Comparison of ENCODE assay signal across 5 worm cellular contexts in genomic region chrIII:4622375-4623130, ce11.
TF ChIP-seq lines count a peak whose summit lies in the region.

TSS of gene lron-5 (plus strand) at chrIII:4623029.

TF ChIP-seq in whole organism, L1 larva, 84 proteins besides CTCF, POLR2A, EP300 and RAD21:
- TF ChIP-seq fkh-10 (GFP tag; optimal IDR thresholded peaks at IDR 0.05; lab: Kevin White, UChicago), result peak; percentile 46
- TF ChIP-seq C04F5.9 (tag; optimal IDR thresholded peaks at IDR 0.05; lab: Kevin White, UChicago), result no peak
- peak; percentile 48 for TF ChIP-seq lin-14 (GFP tag; optimal IDR thresholded peaks at IDR 0.05; lab: Kevin White, UChicago)

TF ChIP-seq in whole organism, L3 larva, 47 proteins besides CTCF, POLR2A, EP300 and RAD21:
- TF ChIP-seq nhr-76 (tag; optimal IDR thresholded peaks at IDR 0.05; lab: Kevin White, UChicago), result no peak
- TF ChIP-seq fkh-10 (GFP tag; optimal IDR thresholded peaks at IDR 0.05; lab: Kevin White, UChicago), result peak; percentile 60

TF ChIP-seq in whole organism, L4 larva, 104 proteins besides CTCF, POLR2A, EP300 and RAD21 (continues in another document):
- no peak for TF ChIP-seq daf-19 (GFP tag; conservative IDR thresholded peaks at IDR 0.05; lab: Robert Waterston, UW)
- TF ChIP-seq Y48G9A.11 (GFP tag; IDR thresholded peaks at IDR 0.05; lab: Robert Waterston, UW), result no peak
- TF ChIP-seq unc-130 (GFP tag; optimal IDR thresholded peaks at IDR 0.05; lab: Kevin White, UChicago), result no peak
- TF ChIP-seq zfp-2 (tag; optimal IDR thresholded peaks at IDR 0.05; lab: Kevin White, UChicago), result no peak
- no peak for TF ChIP-seq nhr-11 (tag; optimal IDR thresholded peaks at IDR 0.05; lab: Kevin White, UChicago)
- no peak for TF ChIP-seq php-3 (GFP tag; IDR thresholded peaks at IDR 0.05; lab: Robert Waterston, UW)
- TF ChIP-seq ceh-20 (GFP tag; IDR thresholded peaks at IDR 0.05; lab: Robert Waterston, UW), result no peak
- no peak for TF ChIP-seq mdt-29 (GFP tag; IDR thresholded peaks at IDR 0.05; lab: Robert Waterston, UW)
- TF ChIP-seq T26A8.4 (GFP tag; IDR thresholded peaks at IDR 0.05; lab: Robert Waterston, UW), result no peak
- TF ChIP-seq sdz-12 (GFP tag; optimal IDR thresholded peaks at IDR 0.05; lab: Kevin White, UChicago), result no peak
- no peak for TF ChIP-seq lin-1 (GFP tag; IDR thresholded peaks at IDR 0.05; lab: Robert Waterston, UW)
- no peak for TF ChIP-seq snpc-1.2 (GFP tag; IDR thresholded peaks at IDR 0.05; lab: Robert Waterston, UW)
- TF ChIP-seq F10B5.3 (tag; optimal IDR thresholded peaks at IDR 0.05; lab: Kevin White, UChicago), result no peak
- TF ChIP-seq daf-8 (GFP tag; IDR thresholded peaks at IDR 0.05; lab: Robert Waterston, UW), result no peak
- TF ChIP-seq ces-1 (GFP tag; optimal IDR thresholded peaks at IDR 0.05; lab: Kevin White, UChicago), result peak; percentile 28
- no peak for TF ChIP-seq jun-1 (tag; optimal IDR thresholded peaks at IDR 0.05; lab: Kevin White, UChicago)
- TF ChIP-seq hlh-11 (tag; optimal IDR thresholded peaks at IDR 0.05; lab: Kevin White, UChicago), result no peak
- no peak for TF ChIP-seq dve-1 (tag; optimal IDR thresholded peaks at IDR 0.05; lab: Kevin White, UChicago; ENCODE audit: insufficient read depth)
- no peak for TF ChIP-seq hif-1 (tag; optimal IDR thresholded peaks at IDR 0.05; lab: Kevin White, UChicago)
- TF ChIP-seq fkh-10 (GFP tag; optimal IDR thresholded peaks at IDR 0.05; lab: Kevin White, UChicago), result peak; percentile 78
- no peak for TF ChIP-seq nhr-48 (tag; optimal IDR thresholded peaks at IDR 0.05; lab: Kevin White, UChicago)
- TF ChIP-seq mxl-2 (GFP tag; conservative IDR thresholded peaks at IDR 0.05; lab: Robert Waterston, UW), result no peak
- TF ChIP-seq ZK546.5 (tag; optimal IDR thresholded peaks at IDR 0.05; lab: Kevin White, UChicago), result no peak
- peak; percentile 46 for TF ChIP-seq aha-1 (tag; lab: Kevin White, UChicago)
- peak in 1 of 2 experiments; percentile 91 for TF ChIP-seq unc-62 (GFP tag; optimal IDR thresholded peaks at IDR 0.05 in 1 of 2; lab: Kevin White, UChicago)
- TF ChIP-seq unc-62 (tag; optimal IDR thresholded peaks at IDR 0.05; lab: Kevin White, UChicago), result no peak
- TF ChIP-seq lim-7 (GFP tag; IDR thresholded peaks at IDR 0.05; lab: Robert Waterston, UW), result no peak
- no peak for TF ChIP-seq daf-12 (tag; optimal IDR thresholded peaks at IDR 0.05; lab: Kevin White, UChicago)
- TF ChIP-seq spr-1 (tag; optimal IDR thresholded peaks at IDR 0.05; lab: Kevin White, UChicago), result no peak
- TF ChIP-seq nhr-25 (tag; optimal IDR thresholded peaks at IDR 0.05; lab: Kevin White, UChicago; ENCODE audit: borderline replicate concordance, insufficient read depth), result no peak
- no peak for TF ChIP-seq ceh-28 (tag; optimal IDR thresholded peaks at IDR 0.05; lab: Kevin White, UChicago)

TF ChIP-seq in whole organism, late embryonic, 69 proteins besides CTCF, POLR2A, EP300 and RAD21:
- no peak for TF ChIP-seq pqm-1 (tag; optimal IDR thresholded peaks at IDR 0.05; lab: Kevin White, UChicago)
- TF ChIP-seq unc-42 (tag; optimal IDR thresholded peaks at IDR 0.05; lab: Kevin White, UChicago), result peak; percentile 45

TF ChIP-seq in whole organism, mixed stage, embryonic, 35 proteins besides CTCF, POLR2A, EP300 and RAD21:
- TF ChIP-seq lsy-2 (tag; optimal IDR thresholded peaks at IDR 0.05; lab: Kevin White, UChicago), result no peak
- peak; percentile 62 for TF ChIP-seq ces-1 (GFP tag; optimal IDR thresholded peaks at IDR 0.05; lab: Kevin White, UChicago)

Comparison
In these comparisons a context has a peak if more than half of its experiments do, and no peak if none do; other contexts are left out.
1. Of the 29 proteins assayed by ChIP-seq in both whole organism, L4 larva and whole organism, L1 larva: peak only in whole organism, L4 larva: aha-1 and ces-1; only in whole organism, L1 larva: none; in both: fkh-10; in neither: 25; mixed calls (peak in some experiments, not most) for 1.